Fruit fly (Drosophila melanogaster): Measurements from ENCODE around the gene CG31533.

CG31533 gene

DNA sequence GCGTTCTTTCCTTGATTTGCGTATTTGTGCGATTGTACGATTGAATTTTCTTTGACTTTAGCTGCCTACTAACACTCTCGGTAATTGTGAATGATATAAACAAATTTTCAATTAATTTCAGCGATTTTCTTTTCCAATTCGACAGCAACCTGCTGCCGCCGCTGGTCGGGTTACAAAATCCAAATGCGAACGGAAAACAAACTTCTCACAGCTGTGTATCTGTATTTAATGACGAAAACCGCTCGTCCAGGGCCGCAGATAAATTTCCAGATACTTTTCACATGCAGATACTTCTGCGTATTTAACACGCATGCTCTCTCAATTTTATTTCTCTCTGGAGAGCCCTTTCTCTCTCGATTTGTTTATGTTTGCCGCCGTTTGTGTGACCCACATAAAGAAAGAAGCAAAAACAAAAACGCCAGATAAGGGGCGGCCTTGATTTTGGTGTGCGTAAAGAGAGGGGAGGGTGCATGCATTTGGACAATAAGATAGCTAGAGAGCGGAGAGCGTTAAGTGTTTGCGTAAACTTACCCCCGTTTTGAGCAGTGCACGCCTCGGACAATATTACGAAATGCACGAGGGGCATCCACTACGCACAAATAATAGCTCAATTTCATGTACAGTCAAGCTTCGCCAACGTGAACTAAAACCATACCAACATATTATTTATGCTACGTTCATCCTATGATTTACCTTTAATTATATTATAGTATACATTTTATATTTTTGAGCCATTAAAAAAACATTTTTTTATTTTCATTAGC lies 48.9 kb downstream of the CG31533 start, which contains the start of gene CG12402 (continued):
- TF ChIP-seq Hand (GFP tag; optimal IDR thresholded peaks at IDR 0.05) (peak; percentile 29), E2f1 (GFP tag; IDR thresholded peaks at IDR 0.05) (peak; percentile 87), CG7271 (tag; optimal IDR thresholded peaks at IDR 0.05) (peak; percentile 19), NC2α (GFP tag; optimal IDR thresholded peaks at IDR 0.05) (peak; percentile 22), Dip2 (GFP tag; IDR thresholded peaks at IDR 0.05) (no peak), Dfd (GFP tag; optimal IDR thresholded peaks at IDR 0.05) (no peak), run (tag; optimal IDR thresholded peaks at IDR 0.05) (peak; percentile 76), CG15073 (GFP tag; optimal IDR thresholded peaks at IDR 0.05) (no peak), tna (GFP tag; IDR thresholded peaks at IDR 0.05; ENCODE audit: partially characterized antibody) (peak; percentile 17; the same call in 1 of the 2 replicates), CG13296 (GFP tag; optimal IDR thresholded peaks at IDR 0.05) (peak; percentile 86), hb (GFP tag; IDR thresholded peaks at IDR 0.05; ENCODE audit: partially characterized antibody) (no peak), CG8089 (GFP tag; optimal IDR thresholded peaks at IDR 0.05) (peak; percentile 61), Rfx (GFP tag; IDR thresholded peaks at IDR 0.05) (peak; percentile 81), TFAM (GFP tag; optimal IDR thresholded peaks at IDR 0.05) (peak; percentile 60), CG12659 (GFP tag; optimal IDR thresholded peaks at IDR 0.05) (peak; percentile 79), Chrac-16 (GFP tag; optimal IDR thresholded peaks at IDR 0.05) (peak; percentile 79), bigmax (GFP tag; optimal IDR thresholded peaks at IDR 0.05) (no peak), CG9876 (GFP tag; optimal IDR thresholded peaks at IDR 0.05) (peak; percentile 30), ERR (GFP tag; optimal IDR thresholded peaks at IDR 0.05) (peak; percentile 47), CG18262 (tag; optimal IDR thresholded peaks at IDR 0.05) (peak; percentile 85), CG18764 (GFP tag; optimal IDR thresholded peaks at IDR 0.05) (peak; percentile 79), slbo (GFP tag; IDR thresholded peaks at IDR 0.05) (peak; percentile 80), her (GFP tag; optimal IDR thresholded peaks at IDR 0.05) (peak; percentile 72), Hsf (GFP tag; optimal IDR thresholded peaks at IDR 0.05) (peak; percentile 71), CG31224 (GFP tag; IDR thresholded peaks at IDR 0.05) (peak; percentile 56), lab (GFP tag; optimal IDR thresholded peaks at IDR 0.05) (peak; percentile 89), Bteb2 (GFP tag; optimal IDR thresholded peaks at IDR 0.05) (peak; percentile 9), CG14050 (GFP tag; IDR thresholded peaks at IDR 0.05) (peak; percentile 82), Lim3 (GFP tag; IDR thresholded peaks at IDR 0.05) (peak; percentile 34; the same call in 1 of the 2 replicates), Med (GFP tag) (peak; percentile 94), hbn (GFP tag; IDR thresholded peaks at IDR 0.05; ENCODE audit: partially characterized antibody) (peak; percentile 29; the same call in 1 of the 2 replicates), mam (GFP tag; optimal IDR thresholded peaks at IDR 0.05) (peak; percentile 59), ssp (GFP tag; IDR thresholded peaks at IDR 0.05) (peak; percentile 69), CG6854 (GFP tag; optimal IDR thresholded peaks at IDR 0.05) (peak; percentile 68), Lpt (GFP tag; optimal IDR thresholded peaks at IDR 0.05) (no peak), HLH3B (GFP tag; IDR thresholded peaks at IDR 0.05) (peak; percentile 77), twi (tag; optimal IDR thresholded peaks at IDR 0.05) (peak; percentile 16), CG30020 (tag; optimal IDR thresholded peaks at IDR 0.05) (no peak), Hmr (GFP tag; optimal IDR thresholded peaks at IDR 0.05) (peak; percentile 82), Hey (tag; optimal IDR thresholded peaks at IDR 0.05) (no peak), CG9797 (GFP tag; optimal IDR thresholded peaks at IDR 0.05) (peak; percentile 11), Adf1 (GFP tag; IDR thresholded peaks at IDR 0.05) (peak; percentile 27), CG10209 (GFP tag; optimal IDR thresholded peaks at IDR 0.05) (peak; percentile 77), Nf-YA (GFP tag; IDR thresholded peaks at IDR 0.05) (peak; percentile 75), Oli (tag; optimal IDR thresholded peaks at IDR 0.05) (peak; percentile 88), crol (GFP tag; IDR thresholded peaks at IDR 0.05) (peak; percentile 98), Ets97D (GFP tag; optimal IDR thresholded peaks at IDR 0.05) (no peak), CG10431 (GFP tag; optimal IDR thresholded peaks at IDR 0.05) (no peak), sob (GFP tag; IDR thresholded peaks at IDR 0.05) (peak; percentile 79; the same call in 1 of the 2 replicates), Jarid2 (GFP tag; optimal IDR thresholded peaks at IDR 0.05) (peak; percentile 11)

All from whole organism, embryonic.